Fruit fly (Drosophila melanogaster) whole organism, embryonic: ENCODE results near the gene CG2931.

ENCODE experiments used
- Ada2b ChIP-seq: fragments of 200-800 bp; sonication (Bioruptor generic); IDR thresholded peaks from 2 replicates; pipeline ENCODE4 v1.3.6; 2022; ENCODE audit warnings: missing biosample characterization, missing genetic modification characterization
- Bteb2 ChIP-seq: fragments of 200-800 bp; sonication (Bioruptor generic); optimal IDR thresholded peaks from 2 replicates; lab custom pipeline; 2016; ENCODE audit warnings: missing biosample characterization, missing genetic modification characterization
- CG10274 ChIP-seq: fragments of 200-800 bp; sonication (Bioruptor generic); optimal IDR thresholded peaks from 3 replicates; lab custom pipeline; 2017; ENCODE audit warnings: missing biosample characterization, mild to moderate bottlenecking, missing genetic modification characterization
- CG10462 ChIP-seq: fragments of 200-800 bp; sonication (Bioruptor generic); optimal IDR thresholded peaks from 2 replicates; lab custom pipeline; 2016; ENCODE audit warnings: missing biosample characterization, missing genetic modification characterization
- CG11456 ChIP-seq: fragments of 200-800 bp; sonication (Bioruptor generic); IDR thresholded peaks from 3 replicates; pipeline ENCODE4 v1.3.6; 2022; ENCODE audit warnings: missing biosample characterization, missing genetic modification characterization
- CG11723 ChIP-seq: fragments of 200-800 bp; sonication (Bioruptor generic); optimal IDR thresholded peaks from 2 replicates; lab custom pipeline; 2017; ENCODE audit warnings: missing biosample characterization, mild to moderate bottlenecking, missing genetic modification characterization
- CG12219 ChIP-seq: fragments of 200-800 bp; sonication (Bioruptor generic); optimal IDR thresholded peaks from 3 replicates; lab custom pipeline; 2018; ENCODE audit warnings: missing biosample characterization, mild to moderate bottlenecking, missing genetic modification characterization
- CG32532 ChIP-seq: fragments of 200-800 bp; sonication (Bioruptor generic); IDR thresholded peaks from 2 replicates; pipeline ENCODE4 v1.3.6; 2022; ENCODE audit warnings: missing biosample characterization, missing genetic modification characterization
- CG6175 ChIP-seq: fragments of 200-800 bp; sonication (Bioruptor generic); IDR thresholded peaks from 3 replicates; pipeline ENCODE4 v1.3.6; 2022; ENCODE audit warnings: missing biosample characterization, missing genetic modification characterization
- CG6813 ChIP-seq: fragments of 200-800 bp; sonication (Bioruptor generic); optimal IDR thresholded peaks from 2 replicates; lab custom pipeline; 2017; ENCODE audit warnings: missing biosample characterization, missing genetic modification characterization, mild to moderate bottlenecking, moderate library complexity, missing genetic modification reagents
- CG6854 ChIP-seq: fragments of 200-800 bp; sonication (Bioruptor generic); optimal IDR thresholded peaks from 3 replicates; lab custom pipeline; 2017; ENCODE audit warnings: missing biosample characterization, mild to moderate bottlenecking, missing genetic modification characterization
- CG7928 ChIP-seq: fragments of 200-800 bp; sonication (Bioruptor generic); optimal IDR thresholded peaks from 2 replicates; lab custom pipeline; 2017; ENCODE audit warnings: missing biosample characterization, mild to moderate bottlenecking, missing genetic modification characterization
- CG7963 ChIP-seq: fragments of 200-800 bp; sonication (Bioruptor generic); IDR thresholded peaks from 3 replicates; pipeline ENCODE4 v1.3.6; 2022; ENCODE audit warnings: missing biosample characterization, missing genetic modification characterization; ENCODE audit not compliant: partially characterized antibody
- CG8944 ChIP-seq: fragments of 200-800 bp; sonication (Bioruptor generic); optimal IDR thresholded peaks from 3 replicates; lab custom pipeline; 2016; ENCODE audit warnings: missing biosample characterization, missing genetic modification characterization
- CHES-1-like ChIP-seq: fragments of 200-800 bp; sonication (Bioruptor generic); optimal IDR thresholded peaks from 2 replicates; lab custom pipeline; 2016; ENCODE audit warnings: missing biosample characterization, missing genetic modification characterization
- CoRest ChIP-seq: fragments of 200-800 bp; sonication (Bioruptor generic); optimal IDR thresholded peaks from 3 replicates; lab custom pipeline; 2018; ENCODE audit warnings: missing biosample characterization, mild to moderate bottlenecking, missing genetic modification characterization, moderate library complexity
- Gug ChIP-seq: fragments of 200-800 bp; sonication (Bioruptor generic); IDR thresholded peaks from 4 replicates; pipeline ENCODE4 v1.3.6; 2022; ENCODE audit warnings: missing biosample characterization, missing genetic modification characterization
- H2.0 ChIP-seq: fragments of 200-800 bp; sonication (Bioruptor generic); IDR thresholded peaks from 2 replicates; pipeline ENCODE4 v1.3.6; 2022; ENCODE audit warnings: missing biosample characterization, missing genetic modification characterization
- Hmx ChIP-seq: fragments of 200-800 bp; sonication (Bioruptor generic); optimal IDR thresholded peaks from 2 replicates; lab custom pipeline; 2016; ENCODE audit warnings: missing biosample characterization, missing genetic modification characterization
- Hr78 ChIP-seq, 2 experiments: fragments of 200-800 bp in 1 of 2; fragments of >200 bp in 1 of 2; sonication (Bioruptor generic) in 1 of 2; optimal IDR thresholded peaks; 2 replicates each; lab custom pipeline; 2017 to 2019; ENCODE audit warnings: missing biosample characterization in 2 of 2, missing genetic modification characterization in 2 of 2, mild to moderate bottlenecking in 1 of 2, moderate library complexity in 1 of 2
- Lhr ChIP-seq: fragments of 200-800 bp; sonication (Bioruptor generic); optimal IDR thresholded peaks from 3 replicates; lab custom pipeline; 2017; ENCODE audit warnings: mild to moderate bottlenecking, missing biosample characterization, missing genetic modification reagents, missing genetic modification characterization
- NFAT ChIP-seq: fragments of 200-800 bp; sonication (Bioruptor generic); IDR thresholded peaks from 2 replicates; pipeline ENCODE4 v1.3.6; 2022; ENCODE audit warnings: missing biosample characterization, missing genetic modification characterization
- Nf-YA ChIP-seq: fragments of 200-800 bp; sonication (Bioruptor generic); IDR thresholded peaks from 2 replicates; pipeline ENCODE4 v1.3.6; 2022; ENCODE audit warnings: missing biosample characterization, missing genetic modification characterization
- Oaz ChIP-seq: fragments of 200-800 bp; sonication (Bioruptor generic); IDR thresholded peaks from 2 replicates; pipeline ENCODE4 v1.3.6; 2022; ENCODE audit warnings: missing biosample characterization, missing genetic modification characterization
- Ravus ChIP-seq: fragments of 200-800 bp; sonication (Bioruptor generic); IDR thresholded peaks from 2 replicates; pipeline ENCODE4 v1.3.6; 2022; ENCODE audit warnings: missing biosample characterization, missing genetic modification characterization
- Rfx ChIP-seq: fragments of 200-800 bp; sonication (Bioruptor generic); IDR thresholded peaks from 2 replicates; pipeline ENCODE4 v1.3.6; 2022; ENCODE audit warnings: missing biosample characterization, missing genetic modification characterization
- Rx ChIP-seq: fragments of 200-800 bp; sonication (Bioruptor generic); IDR thresholded peaks from 2 replicates; pipeline ENCODE4 v1.3.6; 2022; ENCODE audit warnings: missing biosample characterization, missing genetic modification characterization
- Stat92E ChIP-seq, 3 experiments: fragments of >200 bp in 2 of 3; fragments of 200-800 bp in 1 of 3; sonication (Bioruptor generic) in 1 of 3; optimal IDR thresholded peaks; 2 replicates each; lab custom pipeline; 2017 to 2019; ENCODE audit warnings: missing biosample characterization in 3 of 3, missing genetic modification characterization in 3 of 3, mild to moderate bottlenecking in 1 of 3, moderate library complexity in 1 of 3
- TFAM ChIP-seq: fragments of 200-800 bp; sonication (Bioruptor generic); optimal IDR thresholded peaks from 2 replicates; lab custom pipeline; 2017; ENCODE audit warnings: missing biosample characterization, missing genetic modification characterization, inconsistent platforms
- Xrp1 ChIP-seq: fragments of 200-800 bp; sonication (Bioruptor generic); IDR thresholded peaks from 2 replicates; pipeline ENCODE4 v1.3.6; 2022; ENCODE audit warnings: missing biosample characterization, missing genetic modification characterization
- bsh ChIP-seq, 2 experiments: fragments of 200-800 bp; sonication (Bioruptor generic); optimal IDR thresholded peaks; 2 replicates each; lab custom pipeline; 2017 to 2018; ENCODE audit warnings: mild to moderate bottlenecking in 2 of 2, missing biosample characterization in 2 of 2, missing genetic modification characterization in 2 of 2, moderate library complexity in 1 of 2
- caup ChIP-seq: fragments of 200-800 bp; sonication (Bioruptor generic); optimal IDR thresholded peaks from 3 replicates; lab custom pipeline; 2017; ENCODE audit warnings: missing biosample characterization, mild to moderate bottlenecking, missing genetic modification characterization, moderate library complexity; ENCODE audit not compliant: severe bottlenecking
- emc ChIP-seq: fragments of 200-800 bp; sonication (Bioruptor generic); optimal IDR thresholded peaks from 2 replicates; lab custom pipeline; 2016; ENCODE audit warnings: missing biosample characterization, missing genetic modification characterization
- en ChIP-seq: fragments of 200-800 bp; sonication (Bioruptor generic); optimal IDR thresholded peaks from 2 replicates; lab custom pipeline; 2016; ENCODE audit warnings: missing biosample characterization, missing genetic modification characterization
- gfzf ChIP-seq: fragments of 200-800 bp; sonication (Bioruptor generic); optimal IDR thresholded peaks from 2 replicates; lab custom pipeline; 2016; ENCODE audit warnings: missing biosample characterization, mild to moderate bottlenecking, missing genetic modification characterization, moderate library complexity
- gsb ChIP-seq: fragments of 200-800 bp; sonication (Bioruptor generic); IDR thresholded peaks from 2 replicates; pipeline ENCODE4 v1.3.6; 2022; ENCODE audit warnings: missing biosample characterization, missing genetic modification characterization
- gt ChIP-seq: fragments of 200-800 bp; sonication (Bioruptor generic); IDR thresholded peaks from 2 replicates; pipeline ENCODE4 v1.3.6; 2022; ENCODE audit warnings: missing biosample characterization, missing genetic modification characterization
- hb ChIP-seq: fragments of 200-800 bp; sonication (Bioruptor generic); IDR thresholded peaks from 3 replicates; pipeline ENCODE4 v1.3.6; 2022; ENCODE audit warnings: missing biosample characterization, missing genetic modification characterization; ENCODE audit not compliant: partially characterized antibody
- nmo ChIP-seq: fragments of 200-800 bp; sonication (Bioruptor generic); optimal IDR thresholded peaks from 2 replicates; lab custom pipeline; 2018; ENCODE audit warnings: missing biosample characterization, mild to moderate bottlenecking, missing genetic modification characterization, moderate library complexity
- oc ChIP-seq: fragments of 200-800 bp; sonication (Bioruptor generic); optimal IDR thresholded peaks from 2 replicates; lab custom pipeline; 2018; ENCODE audit warnings: missing biosample characterization, mild to moderate bottlenecking, missing genetic modification characterization, moderate library complexity
- pan ChIP-seq, 4 experiments: fragments of >200 bp in 3 of 4; fragments of 200-800 bp in 1 of 4; sonication (Bioruptor generic) in 1 of 4; optimal IDR thresholded peaks in 3 of 4; IDR thresholded peaks in 1 of 4; 2 replicates each; pipeline versions ENCODE4 v1.3.6 to Lab custom; 2017 to 2022; ENCODE audit warnings: missing biosample characterization in 2 of 4, missing genetic modification characterization in 2 of 4, mixed read lengths in 1 of 4
- pho ChIP-seq: fragments of 200-800 bp; sonication (Bioruptor generic); optimal IDR thresholded peaks from 2 replicates; lab custom pipeline; 2016; ENCODE audit warnings: missing biosample characterization, missing genetic modification characterization
- rib ChIP-seq: fragments of 200-800 bp; sonication (Bioruptor generic); IDR thresholded peaks from 2 replicates; pipeline ENCODE4 v1.3.6; 2022; ENCODE audit warnings: missing biosample characterization, missing genetic modification characterization
- sens-2 ChIP-seq: fragments of 200-800 bp; sonication (Bioruptor generic); IDR thresholded peaks from 2 replicates; pipeline ENCODE4 v1.3.6; 2022; ENCODE audit warnings: missing biosample characterization, missing genetic modification characterization
- sisA ChIP-seq: fragments of 200-800 bp; sonication (Bioruptor generic); IDR thresholded peaks from 2 replicates; pipeline ENCODE4 v1.3.6; 2022; ENCODE audit warnings: missing biosample characterization, missing genetic modification characterization
- stc ChIP-seq: fragments of 200-800 bp; sonication (Bioruptor generic); IDR thresholded peaks from 2 replicates; pipeline ENCODE4 v1.3.6; 2022; ENCODE audit warnings: missing biosample characterization, missing genetic modification characterization
- tio ChIP-seq: fragments of 200-800 bp; sonication (Bioruptor generic); optimal IDR thresholded peaks from 2 replicates; lab custom pipeline; 2017; ENCODE audit warnings: missing biosample characterization, missing genetic modification characterization, inconsistent platforms
- tup ChIP-seq: fragments of 200-800 bp; sonication (Bioruptor generic); optimal IDR thresholded peaks from 2 replicates; lab custom pipeline; 2016; ENCODE audit warnings: missing biosample characterization, mild to moderate bottlenecking, missing genetic modification characterization, moderate library complexity
- tx ChIP-seq: fragments of 200-800 bp; sonication (Bioruptor generic); optimal IDR thresholded peaks from 2 replicates; lab custom pipeline; 2016; ENCODE audit warnings: missing biosample characterization, missing genetic modification characterization
- wdn ChIP-seq: fragments of 200-800 bp; sonication (Bioruptor generic); IDR thresholded peaks from 2 replicates; pipeline ENCODE4 v1.3.6; 2022; ENCODE audit warnings: missing biosample characterization, missing genetic modification characterization

Gene CG2931

dm6 chr3R:5606477-5606876, 38.1 kb upstream of the CG2931 start, which contains the start of gene asl (continued):
- no peak for TF ChIP-seq hb (GFP tag; lab: Robert Waterston, UW)
- TF ChIP-seq Nf-YA (GFP tag; lab: Robert Waterston, UW): no peak
- TF ChIP-seq tx (GFP tag; lab: Kevin White, UChicago): peak; percentile 35
- no peak for TF ChIP-seq gsb (GFP tag; lab: Robert Waterston, UW)
- TF ChIP-seq Rfx (GFP tag; lab: Robert Waterston, UW): peak; percentile 79
- TF ChIP-seq pan (optimal IDR thresholded peaks at IDR 0.05; lab: Kevin White, UChicago): no peak
- peak in 1 of 2 experiments; percentile 47 for TF ChIP-seq pan (GFP tag; optimal IDR thresholded peaks at IDR 0.05 in 1 of 2, IDR thresholded peaks at IDR 0.05 in 1 of 2)
- TF ChIP-seq CG7928 (GFP tag; lab: Kevin White, UChicago): no peak
- TF ChIP-seq Bteb2 (GFP tag; lab: Kevin White, UChicago): no peak
- TF ChIP-seq stc (GFP tag; lab: Robert Waterston, UW): peak; percentile 50; the same call in 1 of the 2 replicates
- TF ChIP-seq CG32532 (GFP tag; lab: Robert Waterston, UW): peak; percentile 76
- no peak for TF ChIP-seq Hmx (GFP tag; lab: Kevin White, UChicago)
- TF ChIP-seq pho (GFP tag; lab: Kevin White, UChicago): peak; percentile 33
- TF ChIP-seq NFAT (GFP tag; lab: Robert Waterston, UW): no peak
- no peak for TF ChIP-seq tio (GFP tag; lab: Kevin White, UChicago)
- peak; percentile 49 for TF ChIP-seq Ada2b (GFP tag; lab: Robert Waterston, UW)
- TF ChIP-seq tup (GFP tag; lab: Kevin White, UChicago): peak; percentile 9
- no peak for TF ChIP-seq Stat92E (GFP tag; optimal IDR thresholded peaks at IDR 0.05; lab: Kevin White, UChicago)
- peak; percentile 58 for TF ChIP-seq CHES-1-like
- TF ChIP-seq CG8944: peak; percentile 33
- peak; percentile 37 for TF ChIP-seq gfzf
- TF ChIP-seq oc (tag; lab: Kevin White, UChicago): no peak
- peak; percentile 59 for TF ChIP-seq Lhr (GFP tag; lab: Kevin White, UChicago)
- peak; percentile 49 for TF ChIP-seq Oaz (GFP tag; lab: Robert Waterston, UW)
- TF ChIP-seq CG11723 (GFP tag; lab: Kevin White, UChicago): peak; percentile 15
- TF ChIP-seq sisA (GFP tag; lab: Robert Waterston, UW): peak; percentile 49; the same call in 1 of the 2 replicates
- peak; percentile 19; the same call in 1 of the 2 replicates for TF ChIP-seq rib (GFP tag; lab: Robert Waterston, UW)
- no peak for TF ChIP-seq CG6813
- TF ChIP-seq sens-2: no peak
- TF ChIP-seq caup (GFP tag; lab: Kevin White, UChicago): peak; percentile 54
- no peak for TF ChIP-seq H2.0 (GFP tag; lab: Robert Waterston, UW)
- TF ChIP-seq Rx (GFP tag; lab: Robert Waterston, UW): peak; percentile 51
- TF ChIP-seq en (GFP tag; lab: Kevin White, UChicago): no peak
- TF ChIP-seq Gug (GFP tag; lab: Robert Waterston, UW): no peak
- 0 out of 3 replicates have a peak, but pooled peaks have one; percentile 45 for TF ChIP-seq CG11456
- TF ChIP-seq gt (GFP tag; lab: Robert Waterston, UW): no peak
- no peak for TF ChIP-seq wdn (GFP tag; lab: Robert Waterston, UW)
- TF ChIP-seq bsh (GFP tag; optimal IDR thresholded peaks at IDR 0.05; lab: Kevin White, UChicago): peak in 1 of 2 experiments; percentile 69
- TF ChIP-seq TFAM: no peak
- no peak for TF ChIP-seq Ravus
- peak; percentile 81 for TF ChIP-seq nmo (GFP tag; lab: Kevin White, UChicago)
- TF ChIP-seq Xrp1 (GFP tag; lab: Robert Waterston, UW): peak; percentile 56
- no peak for TF ChIP-seq CG6175
- peak; percentile 8 for TF ChIP-seq CG10462
- TF ChIP-seq emc (GFP tag; lab: Kevin White, UChicago): peak; percentile 7
- TF ChIP-seq CG6854 (GFP tag; lab: Kevin White, UChicago): no peak
- TF ChIP-seq Hr78 (GFP tag; optimal IDR thresholded peaks at IDR 0.05; lab: Kevin White, UChicago): peak in 1 of 2 experiments; percentile 65
- no peak for TF ChIP-seq CG10274
- peak; percentile 81 for TF ChIP-seq CoRest (tag; lab: Kevin White, UChicago)
- TF ChIP-seq CG12219 (GFP tag; lab: Kevin White, UChicago): peak; percentile 19
- TF ChIP-seq CG7963 (GFP tag; lab: Robert Waterston, UW): no peak
